Worm (Caenorhabditis elegans): ENCODE results near the gene clec-75.

- TF ChIP-seq F33H1.4 (GFP tag; IDR thresholded peaks at IDR 0.05) = no peak
- no peak for TF ChIP-seq attf-3 (GFP tag; conservative IDR thresholded peaks at IDR 0.05)
- no peak for TF ChIP-seq lin-54 (GFP tag; optimal IDR thresholded peaks at IDR 0.05)
- TF ChIP-seq egl-18 (GFP tag; IDR thresholded peaks at IDR 0.05) = no peak
- TF ChIP-seq ztf-25 (GFP tag; IDR thresholded peaks at IDR 0.05) = no peak
- no peak for TF ChIP-seq dpl-1 (GFP tag; optimal IDR thresholded peaks at IDR 0.05)
- no peak for TF ChIP-seq ztf-22 (GFP tag; optimal IDR thresholded peaks at IDR 0.05)
- no peak for TF ChIP-seq snpc-4 (GFP tag; optimal IDR thresholded peaks at IDR 0.05)
- no peak for TF ChIP-seq snpc-4 (tag; optimal IDR thresholded peaks at IDR 0.05)
- TF ChIP-seq ama-1 (optimal IDR thresholded peaks at IDR 0.05) = no peak
- no peak for TF ChIP-seq ama-1 (GFP tag; optimal IDR thresholded peaks at IDR 0.05)
- TF ChIP-seq lin-26 (GFP tag; IDR thresholded peaks at IDR 0.05) = no peak
- no peak for TF ChIP-seq him-1 (tag; optimal IDR thresholded peaks at IDR 0.05)
Observed at ce11 chrIV:3981601-3982000, 21.1 kb downstream of the clec-75 start, which contains the start of gene srh-223.
